Fruit fly (Drosophila melanogaster): ENCODE measurements around the gene CG2082.

The CG2082 gene

dm6 chr3R:5754594-5754993, 26.3 kb downstream of the CG2082 start, which contains the start of gene Dcps (continued):
- TF ChIP-seq Pdp1 (GFP tag; optimal IDR thresholded peaks at IDR 0.05) (peak in 1 of 2 experiments; percentile 83), CG12659 (GFP tag; optimal IDR thresholded peaks at IDR 0.05) (peak; percentile 4), CG6254 (GFP tag; optimal IDR thresholded peaks at IDR 0.05) (no peak), stwl (tag; optimal IDR thresholded peaks at IDR 0.05) (peak; percentile 58), sd (tag; optimal IDR thresholded peaks at IDR 0.05) (no peak), unc-4 (GFP tag; IDR thresholded peaks at IDR 0.05; ENCODE audit: partially characterized antibody) (peak; percentile 19; the same call in 1 of the 2 replicates), trem (tag; optimal IDR thresholded peaks at IDR 0.05) (peak; percentile 27), Bgb (GFP tag; IDR thresholded peaks at IDR 0.05; ENCODE audit: partially characterized antibody) (0 out of 2 replicates have a peak, but pooled peaks have one; percentile 21), E2f2 (GFP tag; IDR thresholded peaks at IDR 0.05) (peak; percentile 42), CG2712 (tag; optimal IDR thresholded peaks at IDR 0.05) (peak; percentile 6), fd102C (GFP tag; optimal IDR thresholded peaks at IDR 0.05) (no peak), nmo (GFP tag; optimal IDR thresholded peaks at IDR 0.05) (peak; percentile 7), pzg (GFP tag; optimal IDR thresholded peaks at IDR 0.05) (peak; percentile 75), CG1603 (tag; optimal IDR thresholded peaks at IDR 0.05) (peak; percentile 34), Xrp1 (GFP tag; IDR thresholded peaks at IDR 0.05) (no peak), CG13287 (GFP tag; IDR thresholded peaks at IDR 0.05; ENCODE audit: partially characterized antibody) (peak; percentile 47), MESR4 (GFP tag; optimal IDR thresholded peaks at IDR 0.05) (peak; percentile 26), wek (GFP tag; optimal IDR thresholded peaks at IDR 0.05) (no peak), pita (GFP tag; optimal IDR thresholded peaks at IDR 0.05) (peak; percentile 58), gsb-n (tag; optimal IDR thresholded peaks at IDR 0.05) (peak; percentile 61), Lhr (GFP tag; optimal IDR thresholded peaks at IDR 0.05) (peak; percentile 25), CG17328 (GFP tag; IDR thresholded peaks at IDR 0.05) (no peak)

dm6 chr3R:5746646-5747045, 34.2 kb downstream of the CG2082 start:
- TF ChIP-seq Fer3 (tag; optimal IDR thresholded peaks at IDR 0.05), result peak; percentile 42
- TF ChIP-seq Sry-β (GFP tag; optimal IDR thresholded peaks at IDR 0.05), result no peak
- no peak for TF ChIP-seq fu2 (GFP tag; optimal IDR thresholded peaks at IDR 0.05)
- TF ChIP-seq eve (GFP tag; optimal IDR thresholded peaks at IDR 0.05), result no peak
- TF ChIP-seq Abd-B (GFP tag; optimal IDR thresholded peaks at IDR 0.05), result no peak
- no peak for TF ChIP-seq CG11093 (GFP tag; IDR thresholded peaks at IDR 0.05)
- TF ChIP-seq CG6765 (GFP tag; optimal IDR thresholded peaks at IDR 0.05), result peak; percentile 64
- no peak for TF ChIP-seq stwl (tag; optimal IDR thresholded peaks at IDR 0.05)
- TF ChIP-seq hth (optimal IDR thresholded peaks at IDR 0.05), result no peak
- TF ChIP-seq ham (GFP tag; IDR thresholded peaks at IDR 0.05), result no peak
- TF ChIP-seq ap (GFP tag; IDR thresholded peaks at IDR 0.05), result no peak
- no peak for TF ChIP-seq CG2116 (GFP tag; optimal IDR thresholded peaks at IDR 0.05)
- no peak for TF ChIP-seq CG15269 (tag; optimal IDR thresholded peaks at IDR 0.05)
- TF ChIP-seq Ada2b (GFP tag; IDR thresholded peaks at IDR 0.05), result no peak
- no peak for TF ChIP-seq nau (GFP tag; optimal IDR thresholded peaks at IDR 0.05)
- TF ChIP-seq CG10543 (GFP tag; optimal IDR thresholded peaks at IDR 0.05), result peak; percentile 71
- no peak for TF ChIP-seq ssp (GFP tag; IDR thresholded peaks at IDR 0.05)
- TF ChIP-seq CG13296 (GFP tag; optimal IDR thresholded peaks at IDR 0.05), result peak; percentile 66
- peak; percentile 46 for TF ChIP-seq CG12299 (tag; optimal IDR thresholded peaks at IDR 0.05)
- no peak for TF ChIP-seq Stat92E (GFP tag; optimal IDR thresholded peaks at IDR 0.05)
- TF ChIP-seq al (GFP tag; IDR thresholded peaks at IDR 0.05), result no peak
- TF ChIP-seq dati (GFP tag; IDR thresholded peaks at IDR 0.05), result no peak
- peak; percentile 5 for TF ChIP-seq pfk (GFP tag; optimal IDR thresholded peaks at IDR 0.05)
- TF ChIP-seq CG10431 (GFP tag; optimal IDR thresholded peaks at IDR 0.05), result no peak
- TF ChIP-seq ERR (GFP tag; optimal IDR thresholded peaks at IDR 0.05), result no peak
- TF ChIP-seq ab (GFP tag; optimal IDR thresholded peaks at IDR 0.05), result no peak
- TF ChIP-seq Rfx (GFP tag; IDR thresholded peaks at IDR 0.05), result peak; percentile 20; the same call in 1 of the 2 replicates
- TF ChIP-seq inv (GFP tag; IDR thresholded peaks at IDR 0.05; ENCODE audit: partially characterized antibody), result no peak
- TF ChIP-seq trh (GFP tag; optimal IDR thresholded peaks at IDR 0.05), result no peak

Data from whole organism, embryonic.